Worm (Caenorhabditis elegans): ENCODE results near the gene C53A3.3.

The C53A3.3 gene

DNA sequence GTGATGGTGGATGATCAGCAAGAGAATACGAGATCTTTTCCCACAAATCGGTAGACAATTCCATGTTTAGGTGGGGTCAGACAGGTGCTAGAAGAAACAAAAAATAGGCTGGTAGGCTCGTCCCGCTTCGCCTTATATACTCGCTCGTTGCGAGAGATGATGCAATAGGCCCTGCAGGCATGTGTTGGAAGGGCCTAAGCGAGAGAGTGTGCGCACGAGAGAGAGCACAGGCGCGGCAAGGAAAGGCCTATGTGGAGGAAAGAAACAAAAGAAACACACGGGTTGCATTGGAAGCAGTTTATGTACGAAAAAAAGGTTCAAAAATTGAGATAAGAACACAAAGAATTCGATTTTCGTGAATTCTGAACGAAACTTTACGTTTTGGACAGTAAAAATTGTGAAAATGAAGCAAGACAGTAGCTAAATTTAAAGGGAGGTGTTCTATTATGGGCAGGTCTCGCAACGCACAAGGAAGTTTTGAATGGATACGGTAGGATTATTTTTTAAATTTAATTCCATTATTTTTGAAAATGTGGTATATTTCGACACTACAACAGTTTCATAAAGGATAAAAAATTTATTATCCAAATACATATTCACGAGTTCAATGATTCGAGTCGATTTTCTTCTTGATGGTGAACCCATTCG lies 24.5 kb downstream of the C53A3.3 start, which contains the start of gene F44E7.5 (continued):
- no peak for TF ChIP-seq atf-7 (tag; optimal IDR thresholded peaks at IDR 0.05)
- TF ChIP-seq bed-1 (GFP tag; IDR thresholded peaks at IDR 0.05): no peak
- peak; percentile 89 for TF ChIP-seq ztf-26 (tag; optimal IDR thresholded peaks at IDR 0.05)
- TF ChIP-seq ztf-28 (GFP tag; IDR thresholded peaks at IDR 0.05): no peak
- no peak for TF ChIP-seq C17E4.6 (GFP tag; IDR thresholded peaks at IDR 0.05)
- peak; percentile 24; the same call in 1 of the 2 replicates for TF ChIP-seq ceh-91 (GFP tag; IDR thresholded peaks at IDR 0.05)
- TF ChIP-seq snpc-1.1 (tag; optimal IDR thresholded peaks at IDR 0.05; ENCODE audit: insufficient read depth): no peak
- TF ChIP-seq him-1 (tag; optimal IDR thresholded peaks at IDR 0.05): no peak
- peak; percentile 5 for TF ChIP-seq lin-54 (GFP tag; optimal IDR thresholded peaks at IDR 0.05)
- TF ChIP-seq F37B4.10 (GFP tag; IDR thresholded peaks at IDR 0.05): no peak
- peak; percentile 79 for TF ChIP-seq lsl-1 (GFP tag; optimal IDR thresholded peaks at IDR 0.05)
- TF ChIP-seq repo-1 (tag; optimal IDR thresholded peaks at IDR 0.05): no peak
- TF ChIP-seq ztf-6 (GFP tag; IDR thresholded peaks at IDR 0.05): no peak
- TF ChIP-seq F57A8.1 (GFP tag; optimal IDR thresholded peaks at IDR 0.05): no peak
- TF ChIP-seq attf-6 (GFP tag; IDR thresholded peaks at IDR 0.05): no peak
- no peak for TF ChIP-seq madf-3 (GFP tag; IDR thresholded peaks at IDR 0.05)
- TF ChIP-seq Y95B8A.8 (GFP tag; IDR thresholded peaks at IDR 0.05): no peak
- no peak for TF ChIP-seq mxl-1 (tag; optimal IDR thresholded peaks at IDR 0.05)
- TF ChIP-seq F39B2.1 (GFP tag; IDR thresholded peaks at IDR 0.05): no peak
- TF ChIP-seq ZK185.1 (tag; optimal IDR thresholded peaks at IDR 0.05; ENCODE audit: poor library complexity, severe bottlenecking): no peak
- TF ChIP-seq hlh-12 (tag; optimal IDR thresholded peaks at IDR 0.05): no peak
- TF ChIP-seq F57C9.4 (tag; optimal IDR thresholded peaks at IDR 0.05): peak; percentile 100
- no peak for TF ChIP-seq unc-130 (GFP tag; optimal IDR thresholded peaks at IDR 0.05)
- no peak for TF ChIP-seq sptf-2 (GFP tag; optimal IDR thresholded peaks at IDR 0.05)
- no peak for TF ChIP-seq rpc-1 (optimal IDR thresholded peaks at IDR 0.05)
- no peak for TF ChIP-seq rpc-1 (tag; optimal IDR thresholded peaks at IDR 0.05)
- no peak for TF ChIP-seq egl-18 (GFP tag; IDR thresholded peaks at IDR 0.05)
- peak; percentile 66 for TF ChIP-seq C06A6.2 (GFP tag; conservative IDR thresholded peaks at IDR 0.05)
- TF ChIP-seq madf-10 (tag; optimal IDR thresholded peaks at IDR 0.05): no peak
- TF ChIP-seq F55B11.4 (tag; optimal IDR thresholded peaks at IDR 0.05; ENCODE audit: borderline replicate concordance, insufficient read depth): no peak
- TF ChIP-seq ets-4 (GFP tag; optimal IDR thresholded peaks at IDR 0.05): no peak
- no peak for TF ChIP-seq F52B5.7 (tag; optimal IDR thresholded peaks at IDR 0.05)
- TF ChIP-seq lin-40 (tag; optimal IDR thresholded peaks at IDR 0.05): peak; percentile 51
- no peak for TF ChIP-seq mes-4 (tag; optimal IDR thresholded peaks at IDR 0.05)
- TF ChIP-seq cebp-2 (GFP tag; IDR thresholded peaks at IDR 0.05): peak; percentile 94
- TF ChIP-seq dpff-1 (tag; optimal IDR thresholded peaks at IDR 0.05): no peak
- TF ChIP-seq B0019.2 (GFP tag; conservative IDR thresholded peaks at IDR 0.05): no peak
- TF ChIP-seq rcor-1 (GFP tag; IDR thresholded peaks at IDR 0.05): no peak
- peak; percentile 61 for TF ChIP-seq attf-5 (GFP tag; optimal IDR thresholded peaks at IDR 0.05)
- no peak for TF ChIP-seq efl-1 (GFP tag; optimal IDR thresholded peaks at IDR 0.05)
- TF ChIP-seq lsy-27 (tag; optimal IDR thresholded peaks at IDR 0.05; ENCODE audit: borderline replicate concordance, insufficient read depth): no peak
- peak; percentile 24; the same call in 1 of the 2 replicates for TF ChIP-seq egrh-3 (GFP tag; IDR thresholded peaks at IDR 0.05)
- TF ChIP-seq lin-35 (GFP tag; optimal IDR thresholded peaks at IDR 0.05): no peak
- TF ChIP-seq nhr-90 (tag; optimal IDR thresholded peaks at IDR 0.05): peak; percentile 69
- no peak for TF ChIP-seq egl-44 (GFP tag; IDR thresholded peaks at IDR 0.05)
- TF ChIP-seq K12H6.12 (tag; optimal IDR thresholded peaks at IDR 0.05): peak; percentile 40
- no peak for TF ChIP-seq F10E7.11 (tag; optimal IDR thresholded peaks at IDR 0.05)
- TF ChIP-seq let-526 (GFP tag; IDR thresholded peaks at IDR 0.05): no peak
- no peak for TF ChIP-seq zfh-2 (GFP tag; conservative IDR thresholded peaks at IDR 0.05)

All from whole organism, young adult.